Worm (Caenorhabditis elegans): ENCODE results near the gene str-226.
"Not testable (repeated sequence)": the region's sequence is repeated elsewhere in the genome, so short reads cannot be mapped to it uniquely, and the experiment has no call there.

ce11 chrV:3558744-3559143, 46.3 kb downstream of the str-226 start, which contains the start of gene T24A6.1:
- not testable (repeated sequence) for TF ChIP-seq ama-1 (optimal IDR thresholded peaks at IDR 0.05); unc-55 (GFP tag; optimal IDR thresholded peaks at IDR 0.05); elt-4 (tag; optimal IDR thresholded peaks at IDR 0.05); rnt-1 (tag; optimal IDR thresholded peaks at IDR 0.05); F13H6.1 (tag; optimal IDR thresholded peaks at IDR 0.05); ceh-18 (tag; optimal IDR thresholded peaks at IDR 0.05); sdc-2 (tag; optimal IDR thresholded peaks at IDR 0.05); fkh-10 (GFP tag; optimal IDR thresholded peaks at IDR 0.05); ceh-45 (GFP tag; IDR thresholded peaks at IDR 0.05); ceh-9 (tag; optimal IDR thresholded peaks at IDR 0.05)

All from whole organism, late embryonic.